Worm (Caenorhabditis elegans) whole organism, midembryonic: Measurements from ENCODE around the gene parn-1.

Source experiments
- T22C8.4 ChIP-seq: fragments of 200-800 bp; sonication (Bioruptor generic); IDR thresholded peaks from 2 replicates; pipeline ENCODE4 v1.3.6; 2022; ENCODE audit warnings: missing genetic modification characterization, missing compliant biosample characterization
- cog-1 ChIP-seq: sonication (generic microtip); optimal IDR thresholded peaks from 2 replicates; lab custom pipeline; 2016; ENCODE audit warnings: missing genetic modification characterization, missing compliant biosample characterization
- flt-1 ChIP-seq: fragments of 200-800 bp; sonication (Bioruptor generic); IDR thresholded peaks from 2 replicates; pipeline ENCODE4 v1.3.6; 2022; ENCODE audit warnings: missing genetic modification characterization, missing compliant biosample characterization
- klf-2 ChIP-seq: fragments of 200-800 bp; sonication (Bioruptor generic); conservative IDR thresholded peaks from 2 replicates; pipeline ENCODE4 v1.3.6; 2022; ENCODE audit warnings: missing genetic modification reagents, missing genetic modification characterization, missing compliant biosample characterization
- med-1 ChIP-seq: sonication (generic microtip); optimal IDR thresholded peaks from 2 replicates; lab custom pipeline; 2017; ENCODE audit warnings: missing genetic modification characterization, mild to moderate bottlenecking, missing compliant biosample characterization, antibody characterized with exemption, missing genetic modification reagents; ENCODE audit not compliant: insufficient read depth
- ref-1 ChIP-seq: fragments of 200-800 bp; sonication (Bioruptor generic); conservative IDR thresholded peaks from 2 replicates; pipeline ENCODE4 v1.3.6; 2022; ENCODE audit warnings: missing genetic modification reagents, missing genetic modification characterization, missing compliant biosample characterization
- ztf-23 ChIP-seq: fragments of 200-800 bp; sonication (Bioruptor generic); IDR thresholded peaks from 2 replicates; pipeline ENCODE4 v1.3.6; 2022; ENCODE audit warnings: missing genetic modification reagents, missing genetic modification characterization, missing compliant biosample characterization
- ztf-29 ChIP-seq: fragments of 200-800 bp; sonication (Bioruptor generic); IDR thresholded peaks from 2 replicates; pipeline ENCODE4 v1.3.6; 2022; ENCODE audit warnings: missing genetic modification reagents, missing genetic modification characterization, missing compliant biosample characterization

- no peak for TF ChIP-seq flt-1 (GFP tag; lab: Robert Waterston, UW)
- no peak for TF ChIP-seq ref-1 (GFP tag; lab: Robert Waterston, UW)
- TF ChIP-seq klf-2 (GFP tag; lab: Robert Waterston, UW), result no peak
- TF ChIP-seq med-1 (GFP tag; lab: Kevin White, UChicago), result no peak
- TF ChIP-seq ztf-23, result no peak
- TF ChIP-seq cog-1 (tag; lab: Kevin White, UChicago), result no peak
- no peak for TF ChIP-seq T22C8.4 (GFP tag; lab: Robert Waterston, UW)
- no peak for TF ChIP-seq ztf-29
Measured at ce11 chrV:12658142-12658541, 36.9 kb downstream of the parn-1 start, which contains the start of gene W05B10.6.
